Worm (Caenorhabditis elegans): ENCODE measurements around the gene ZK418.7.

DNA sequence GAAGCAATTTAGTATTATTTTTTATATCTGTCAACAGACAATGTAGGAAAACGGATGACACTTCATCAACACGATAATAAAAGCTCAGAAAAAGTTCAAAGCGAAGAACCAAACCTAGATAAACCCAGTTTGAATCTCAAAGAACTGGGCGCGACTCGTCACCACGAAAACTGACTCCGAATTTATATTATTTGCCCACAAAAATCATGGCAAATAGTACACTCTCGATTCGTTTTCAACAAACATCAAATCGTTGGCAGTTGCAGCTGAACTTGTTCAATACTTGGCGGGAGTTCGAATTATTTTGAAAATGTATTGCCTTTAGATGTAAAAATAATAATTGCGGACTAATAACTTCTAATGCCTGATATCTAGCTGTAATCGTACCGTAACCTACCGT lies 2.5 kb upstream of the ZK418.7 start:
- no peak for TF ChIP-seq cog-1 (tag; optimal IDR thresholded peaks at IDR 0.05)
- TF ChIP-seq tab-1 (GFP tag; IDR thresholded peaks at IDR 0.05): no peak
- TF ChIP-seq flt-1 (GFP tag; IDR thresholded peaks at IDR 0.05): no peak
- no peak for TF ChIP-seq klf-2 (GFP tag; conservative IDR thresholded peaks at IDR 0.05)
- TF ChIP-seq med-1 (GFP tag; optimal IDR thresholded peaks at IDR 0.05; ENCODE audit: insufficient read depth): no peak
- no peak for TF ChIP-seq T22C8.4 (GFP tag; IDR thresholded peaks at IDR 0.05)
- TF ChIP-seq ztf-23 (GFP tag; IDR thresholded peaks at IDR 0.05): no peak
- no peak for TF ChIP-seq ref-1 (GFP tag; conservative IDR thresholded peaks at IDR 0.05)

Measured in whole organism, midembryonic.